Fruit fly (Drosophila melanogaster): ENCODE data around the gene CG14626.

The CG14626 gene

DNA sequence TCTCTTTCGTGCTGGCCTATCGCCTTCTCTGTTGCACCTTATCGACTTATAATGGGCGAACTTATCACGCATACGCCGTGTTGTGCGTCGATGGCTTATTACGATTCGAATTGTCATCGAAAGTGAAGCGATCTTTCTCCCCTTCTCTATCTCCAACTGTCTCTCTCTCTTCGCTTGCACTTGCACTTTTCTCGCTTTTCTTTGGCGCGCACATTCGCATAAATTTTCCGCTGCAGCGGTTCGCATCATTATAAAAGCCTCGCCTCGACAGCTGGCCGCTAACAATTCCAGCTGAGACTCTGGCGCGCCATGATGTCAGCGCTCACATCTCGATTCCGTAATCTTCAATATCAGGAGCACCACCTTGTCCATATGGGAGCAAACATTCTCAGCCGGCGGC is 14.7 kb downstream of the CG14626 start, which contains the start of gene CG14625:
Gene CG14625, plus strand, starts transcription at position 301 of the 400 bp plus-strand sequence.
- no peak for TF ChIP-seq usp (GFP tag; optimal IDR thresholded peaks at IDR 0.05)
- no peak for TF ChIP-seq pan (optimal IDR thresholded peaks at IDR 0.05)
- no peak for TF ChIP-seq OdsH (GFP tag; optimal IDR thresholded peaks at IDR 0.05)
- no peak for TF ChIP-seq CG32264 (GFP tag; optimal IDR thresholded peaks at IDR 0.05)
- TF ChIP-seq dsf (GFP tag; optimal IDR thresholded peaks at IDR 0.05; ENCODE audit: borderline replicate concordance) = no peak
- no peak for TF ChIP-seq h (GFP tag; optimal IDR thresholded peaks at IDR 0.05)
- no peak for TF ChIP-seq brk (GFP tag; optimal IDR thresholded peaks at IDR 0.05)
- no peak for TF ChIP-seq jim (GFP tag; optimal IDR thresholded peaks at IDR 0.05)
- TF ChIP-seq dmrt93B (GFP tag; optimal IDR thresholded peaks at IDR 0.05) = no peak
- no peak for TF ChIP-seq Sp1 (GFP tag; optimal IDR thresholded peaks at IDR 0.05)
- TF ChIP-seq foxo (GFP tag; optimal IDR thresholded peaks at IDR 0.05) = no peak
- TF ChIP-seq Dif (GFP tag; optimal IDR thresholded peaks at IDR 0.05; ENCODE audit: partially characterized antibody) = no peak
- no peak for TF ChIP-seq Mio (GFP tag; optimal IDR thresholded peaks at IDR 0.05)

- TF ChIP-seq Sp1 (GFP tag; optimal IDR thresholded peaks at IDR 0.05) (no peak), usp (GFP tag; optimal IDR thresholded peaks at IDR 0.05) (no peak), CG32264 (GFP tag; optimal IDR thresholded peaks at IDR 0.05) (no peak), Rel (GFP tag; optimal IDR thresholded peaks at IDR 0.05) (no peak), Rel (tag; optimal IDR thresholded peaks at IDR 0.05) (no peak), GATAd (GFP tag; optimal IDR thresholded peaks at IDR 0.05) (no peak), N (GFP tag; optimal IDR thresholded peaks at IDR 0.05) (no peak), Abd-B (GFP tag; optimal IDR thresholded peaks at IDR 0.05) (no peak), Dif (GFP tag; optimal IDR thresholded peaks at IDR 0.05; ENCODE audit: partially characterized antibody) (no peak), Hr78 (GFP tag; optimal IDR thresholded peaks at IDR 0.05) (no peak), fru (GFP tag; optimal IDR thresholded peaks at IDR 0.05) (no peak), pan (optimal IDR thresholded peaks at IDR 0.05) (no peak), dl (GFP tag; optimal IDR thresholded peaks at IDR 0.05; ENCODE audit: insufficient read depth in 1 of 2, partially characterized antibody in 2 of 2) (no peak), OdsH (GFP tag; optimal IDR thresholded peaks at IDR 0.05) (no peak), h (GFP tag; optimal IDR thresholded peaks at IDR 0.05) (no peak), CrebA (GFP tag; optimal IDR thresholded peaks at IDR 0.05; ENCODE audit: borderline replicate concordance) (no peak), Myc (optimal IDR thresholded peaks at IDR 0.05) (no peak), tai (GFP tag; optimal IDR thresholded peaks at IDR 0.05) (no peak), rgr (GFP tag; optimal IDR thresholded peaks at IDR 0.05) (no peak), woc (GFP tag; optimal IDR thresholded peaks at IDR 0.05) (no peak)
Observed at dm6 chrX:1203477-1203876, 18.9 kb downstream of the CG14626 start, which contains the start of gene CG11381. CG11381 (plus strand) TSS chrX:1203777.

DNA sequence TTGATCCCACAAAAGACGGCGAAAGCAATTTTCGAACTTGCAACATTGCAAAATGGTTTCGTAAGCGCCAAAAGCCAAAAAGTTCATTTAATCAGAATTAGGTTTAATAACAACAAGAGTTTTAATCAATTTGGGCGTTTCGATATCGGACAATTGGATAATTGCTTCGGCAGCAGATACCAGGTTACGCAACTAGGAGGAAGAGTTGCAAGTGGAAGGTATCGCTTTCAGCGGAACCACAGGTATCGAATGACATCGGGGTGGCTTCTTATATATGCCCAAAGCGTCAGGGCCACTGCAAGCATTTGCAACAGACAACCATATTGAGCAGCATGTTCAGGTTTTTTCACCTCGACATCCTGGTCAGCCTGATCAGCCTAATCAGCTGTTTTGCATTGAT is 21.9 kb downstream of the CG14626 start, which contains the start of gene CG14624:
Gene CG14624, plus strand, starts transcription at position 301 of the 400 bp plus-strand sequence.
- TF ChIP-seq jim (GFP tag; optimal IDR thresholded peaks at IDR 0.05) (no peak), N (GFP tag; optimal IDR thresholded peaks at IDR 0.05) (no peak), Jra (GFP tag; optimal IDR thresholded peaks at IDR 0.05) (no peak), CG32264 (GFP tag; optimal IDR thresholded peaks at IDR 0.05) (no peak), GATAd (GFP tag; optimal IDR thresholded peaks at IDR 0.05) (no peak), psq (GFP tag; optimal IDR thresholded peaks at IDR 0.05) (no peak), Mio (GFP tag; optimal IDR thresholded peaks at IDR 0.05) (no peak)

DNA sequence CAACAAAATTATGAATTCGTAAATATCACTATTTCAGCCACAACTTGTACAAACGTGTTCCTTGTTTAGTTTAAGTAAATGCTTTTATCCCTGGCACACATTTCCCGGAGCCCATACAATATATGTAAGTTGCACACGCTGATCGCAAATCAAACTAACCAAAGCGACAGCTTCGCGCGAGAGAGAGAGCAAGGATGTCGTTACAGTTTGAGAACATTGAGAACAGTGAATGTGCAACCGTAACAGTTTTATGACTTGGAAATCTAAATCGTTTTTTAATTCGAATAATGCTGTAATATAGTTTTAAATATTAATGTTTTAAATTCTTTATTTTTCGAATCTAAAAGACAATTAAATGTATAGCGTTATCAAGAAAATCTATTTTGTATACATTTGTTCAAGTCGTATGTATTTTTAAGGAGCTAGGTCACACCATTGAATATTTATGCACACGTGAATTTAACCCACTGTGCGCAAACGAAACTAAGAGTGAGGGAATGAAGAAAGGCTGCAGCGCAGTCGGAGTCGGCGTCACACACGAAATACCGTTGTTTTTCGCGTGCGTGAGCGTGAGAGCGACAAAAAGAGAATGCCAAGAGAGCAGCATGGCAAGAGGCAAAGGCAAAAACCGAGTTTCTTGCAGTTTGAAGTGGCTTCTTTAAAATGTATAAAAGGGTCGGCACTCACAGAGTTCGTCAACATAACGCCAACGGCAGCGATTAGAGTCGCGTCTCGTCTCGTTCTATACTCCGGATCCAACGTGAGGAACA is 24.9 kb downstream of the CG14626 start, which contains the start of gene CG11382:
Gene CG11382, plus strand, starts transcription at position 720 of the 770 bp plus-strand sequence.
- TF ChIP-seq Dif (GFP tag; optimal IDR thresholded peaks at IDR 0.05; ENCODE audit: partially characterized antibody) (no peak), Myc (optimal IDR thresholded peaks at IDR 0.05) (no peak), usp (GFP tag; optimal IDR thresholded peaks at IDR 0.05) (no peak), fru (GFP tag; optimal IDR thresholded peaks at IDR 0.05) (peak; percentile 21), psq (GFP tag; optimal IDR thresholded peaks at IDR 0.05) (no peak)

- TF ChIP-seq woc (GFP tag; optimal IDR thresholded peaks at IDR 0.05) = no peak
- no peak for TF ChIP-seq Mio (GFP tag; optimal IDR thresholded peaks at IDR 0.05)
- TF ChIP-seq sage (GFP tag; optimal IDR thresholded peaks at IDR 0.05) = no peak
- no peak for TF ChIP-seq N (GFP tag; optimal IDR thresholded peaks at IDR 0.05)
- TF ChIP-seq br (GFP tag; optimal IDR thresholded peaks at IDR 0.05) = no peak
Observed at dm6 chrX:1215000-1215399, 30.4 kb downstream of the CG14626 start, which contains the start of gene CG11398. CG11398 (minus strand) TSS chrX:1215156.
